Fruit fly (Drosophila melanogaster): ENCODE measurements around the gene IntS14.

- TF ChIP-seq CG8478 (optimal IDR thresholded peaks at IDR 0.05): no peak
- TF ChIP-seq pan (optimal IDR thresholded peaks at IDR 0.05): no peak
- no peak for TF ChIP-seq psq (optimal IDR thresholded peaks at IDR 0.05)
- TF ChIP-seq usp (GFP tag; optimal IDR thresholded peaks at IDR 0.05): no peak
- TF ChIP-seq EcR (GFP tag; optimal IDR thresholded peaks at IDR 0.05): no peak
- no peak for TF ChIP-seq Dll (optimal IDR thresholded peaks at IDR 0.05)
Measured at dm6 chr2L:1183799-1184198, 19.6 kb downstream of the IntS14 start, which contains the start of the genes CG5126 and Tgt.

All from whole organism.